Worm (Caenorhabditis elegans): Measurements from ENCODE around the gene dhs-21.
A peak's percentile ranks its signal among the peaks of the same experiment; 100 is the strongest.

Gene dhs-21

DNA sequence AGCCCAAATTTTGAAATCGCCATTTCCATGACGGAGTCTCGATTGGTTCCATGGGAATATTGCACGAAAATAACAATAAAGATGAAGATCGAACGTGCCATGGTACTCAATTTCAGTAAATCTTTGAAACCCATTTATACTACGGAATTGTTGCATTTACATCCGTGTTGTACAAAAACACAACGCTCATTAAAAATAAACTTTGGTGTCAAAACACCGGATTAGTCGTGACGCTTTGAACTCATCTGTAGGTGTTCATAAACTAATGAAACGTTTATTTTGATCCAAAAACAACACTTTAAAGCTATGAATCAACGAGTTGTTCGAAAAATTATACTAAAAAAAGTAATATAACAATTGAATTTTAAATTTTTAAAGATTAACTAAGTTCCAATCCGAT is 19.3 kb downstream of the dhs-21 start, which contains the start of gene R11D1.4:
Gene R11D1.4, minus strand, starts transcription at position 101 of the 400 bp plus-strand sequence.
- TF ChIP-seq fkh-10 (GFP tag; optimal IDR thresholded peaks at IDR 0.05) (no peak), zip-11 (GFP tag; IDR thresholded peaks at IDR 0.05) (no peak), T20F7.1 (GFP tag; optimal IDR thresholded peaks at IDR 0.05) (no peak), madf-9 (GFP tag; conservative IDR thresholded peaks at IDR 0.05) (no peak), egl-27 (tag; optimal IDR thresholded peaks at IDR 0.05) (no peak), nhr-48 (tag; optimal IDR thresholded peaks at IDR 0.05) (no peak), jun-1 (tag; optimal IDR thresholded peaks at IDR 0.05) (no peak), cey-2 (tag; optimal IDR thresholded peaks at IDR 0.05; ENCODE audit: borderline replicate concordance, insufficient read depth) (no peak), hlh-11 (tag; optimal IDR thresholded peaks at IDR 0.05) (no peak), dmd-9 (GFP tag; IDR thresholded peaks at IDR 0.05) (no peak), tag-97 (GFP tag; IDR thresholded peaks at IDR 0.05) (no peak), F37D6.2 (tag; optimal IDR thresholded peaks at IDR 0.05) (no peak), pqm-1 (tag; optimal IDR thresholded peaks at IDR 0.05) (no peak), Y48G9A.11 (GFP tag; IDR thresholded peaks at IDR 0.05) (no peak), attf-4 (tag; optimal IDR thresholded peaks at IDR 0.05) (no peak)

DNA sequence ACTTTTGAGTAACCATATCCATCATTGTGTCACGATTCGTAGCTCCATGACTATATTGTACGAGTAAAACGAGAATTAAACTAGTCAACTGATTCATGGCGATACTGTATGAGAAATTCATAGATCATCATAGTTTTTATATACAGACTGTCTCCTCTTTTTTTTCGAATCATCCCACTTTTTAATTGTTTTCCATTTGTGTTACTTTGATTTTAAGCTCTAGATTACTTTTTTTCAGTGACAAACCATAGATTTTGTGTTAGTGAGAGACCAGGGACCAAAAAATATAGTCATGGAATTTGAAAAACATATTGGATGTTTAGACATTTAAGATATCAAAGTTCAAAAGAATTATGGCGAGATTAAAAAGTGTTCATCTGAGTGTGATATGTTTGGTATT is 21.4 kb downstream of the dhs-21 start, which contains the start of gene R11D1.3:
Gene R11D1.3, minus strand, starts transcription at position 101 of the 400 bp plus-strand sequence.
- TF ChIP-seq F10B5.3 (tag; optimal IDR thresholded peaks at IDR 0.05) (no peak), lin-38 (GFP tag; IDR thresholded peaks at IDR 0.05) (no peak), nhr-10 (tag; optimal IDR thresholded peaks at IDR 0.05) (no peak), nhr-76 (tag; optimal IDR thresholded peaks at IDR 0.05) (no peak), ama-1 (optimal IDR thresholded peaks at IDR 0.05) (no peak), nhr-28 (tag; optimal IDR thresholded peaks at IDR 0.05) (no peak)

DNA sequence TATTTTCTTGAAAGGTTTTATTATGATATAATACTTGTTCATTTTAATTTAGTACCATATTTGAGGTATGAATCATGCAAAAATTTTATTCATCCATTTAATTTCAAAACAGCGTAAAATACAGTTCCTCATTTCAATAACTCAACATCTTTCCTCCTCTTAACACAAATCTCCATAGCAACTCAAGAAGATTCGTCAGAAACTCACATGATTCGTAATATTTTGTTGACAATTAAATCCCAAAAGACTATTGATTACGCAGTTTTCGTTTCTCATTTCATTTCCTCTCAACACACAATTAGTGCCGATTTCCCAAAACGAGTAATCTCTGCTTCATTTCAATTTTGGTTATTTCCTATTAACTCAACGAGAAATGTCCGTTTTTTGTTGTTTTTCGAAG is 25.1 kb downstream of the dhs-21 start, which contains the start of gene R11D1.2:
Gene R11D1.2, plus strand, starts transcription at position 301 of the 400 bp plus-strand sequence.
- TF ChIP-seq lin-15B (tag; optimal IDR thresholded peaks at IDR 0.05) (no peak), nhr-48 (tag; optimal IDR thresholded peaks at IDR 0.05) (no peak), dmd-9 (GFP tag; IDR thresholded peaks at IDR 0.05) (no peak), egl-43 (GFP tag; IDR thresholded peaks at IDR 0.05) (no peak), zip-2 (tag; optimal IDR thresholded peaks at IDR 0.05) (no peak)

DNA sequence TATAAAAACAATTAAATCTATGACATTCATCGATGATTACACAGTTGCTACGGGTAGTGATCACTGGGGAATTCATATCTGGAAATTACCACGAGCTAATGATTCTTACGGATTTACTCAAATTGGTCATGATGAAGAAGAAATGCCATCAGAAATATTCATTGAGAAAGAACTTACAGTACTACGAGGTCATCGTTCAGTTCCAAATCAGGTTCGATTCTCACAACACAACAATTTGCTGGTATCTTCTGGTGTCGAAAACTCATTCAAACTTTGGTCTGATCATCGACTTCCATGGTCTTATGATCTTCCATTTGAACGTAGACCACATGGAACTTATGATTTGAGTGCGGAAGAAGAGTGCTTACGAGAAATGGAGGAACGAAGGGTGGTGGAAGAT is 26.9 kb downstream of the dhs-21 start:
- TF ChIP-seq ztf-7 (tag; optimal IDR thresholded peaks at IDR 0.05) (no peak), aha-1 (tag) (peak; percentile 80)

DNA sequence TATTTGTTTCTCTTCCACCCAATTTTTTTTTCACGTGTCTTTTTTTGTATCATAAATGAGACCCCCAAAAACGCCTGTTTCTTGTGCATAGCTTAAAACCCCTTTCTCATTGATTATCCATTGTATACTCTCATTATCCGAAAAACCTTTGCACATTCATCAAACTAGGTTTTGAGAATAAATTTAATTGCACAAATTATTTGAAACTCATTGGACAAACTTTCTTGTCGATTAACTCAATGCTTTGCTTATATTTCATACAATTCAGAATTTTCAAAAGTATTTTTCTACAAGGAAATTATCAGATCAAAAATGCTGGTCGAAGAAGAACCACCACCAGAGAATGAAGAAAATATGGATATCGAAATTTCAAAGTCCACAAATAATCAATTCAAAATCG is 29.4 kb downstream of the dhs-21 start, which contains the start of gene R11D1.1:
Gene R11D1.1, plus strand, starts transcription at position 301 of the 400 bp plus-strand sequence.
- TF ChIP-seq nhr-42 (GFP tag; IDR thresholded peaks at IDR 0.05) = no peak
- no peak for TF ChIP-seq daf-16 (GFP tag; optimal IDR thresholded peaks at IDR 0.05)
- TF ChIP-seq daf-16 (tag; optimal IDR thresholded peaks at IDR 0.05) = no peak
- TF ChIP-seq unc-62 (GFP tag; optimal IDR thresholded peaks at IDR 0.05 in 1 of 2) = peak in 1 of 2 experiments; percentile 34
- no peak for TF ChIP-seq unc-62 (tag; optimal IDR thresholded peaks at IDR 0.05)

DNA sequence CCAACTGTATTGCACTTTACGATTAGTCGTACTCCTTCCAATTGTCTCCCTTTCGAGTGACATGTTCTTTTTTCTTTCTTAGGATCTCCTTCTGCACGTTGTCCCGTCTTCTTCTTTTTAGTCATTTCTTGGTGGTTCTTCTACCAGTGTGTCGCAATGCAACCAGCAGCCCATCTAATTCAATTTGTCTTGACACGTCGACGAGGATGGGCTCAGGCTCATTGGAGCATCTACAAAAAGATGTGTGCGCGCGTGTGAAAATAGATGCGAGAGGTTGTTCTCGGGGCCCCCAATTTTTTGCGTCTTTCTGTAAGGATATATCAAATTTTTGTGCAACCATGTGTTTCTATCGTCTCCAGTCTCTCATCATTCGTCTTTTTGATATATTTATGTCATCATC is 31.8 kb downstream of the dhs-21 start:
- no peak for TF ChIP-seq nhr-48 (tag; optimal IDR thresholded peaks at IDR 0.05)
- peak; percentile 44 for TF ChIP-seq ces-1 (GFP tag; optimal IDR thresholded peaks at IDR 0.05)

DNA sequence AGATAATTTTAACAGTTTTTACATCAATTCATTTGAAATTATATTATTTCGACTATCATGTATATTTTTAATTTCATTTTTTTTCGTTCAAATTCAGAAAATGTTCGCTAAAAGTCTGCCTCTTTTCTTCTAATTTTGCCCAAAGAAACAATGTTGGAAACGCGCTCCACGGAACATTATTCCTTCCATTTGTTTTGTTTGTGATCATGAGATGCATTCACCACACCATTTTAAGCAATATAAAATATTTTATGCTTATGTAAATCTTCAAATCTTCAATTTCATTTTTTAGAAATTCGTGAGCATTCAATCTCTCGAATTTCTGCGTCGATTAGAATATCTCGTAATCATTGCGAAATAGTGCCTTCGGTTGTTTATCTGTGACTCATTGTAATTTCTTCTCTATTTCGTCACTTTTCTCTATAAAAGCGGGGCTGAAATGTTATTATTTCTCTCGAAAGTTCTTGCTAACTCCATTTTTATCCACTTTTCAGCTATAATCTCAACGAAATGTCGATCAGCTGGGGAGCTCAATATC is 36.0 kb downstream of the dhs-21 start, which contains the start of gene istr-1:
Gene istr-1, plus strand, starts transcription at position 495 of the 538 bp plus-strand sequence.
- TF ChIP-seq T20F7.1 (GFP tag; optimal IDR thresholded peaks at IDR 0.05) = peak; percentile 38
- no peak for TF ChIP-seq lin-13 (GFP tag; optimal IDR thresholded peaks at IDR 0.05)
- no peak for TF ChIP-seq hif-1 (tag; optimal IDR thresholded peaks at IDR 0.05)
- TF ChIP-seq sdz-12 (GFP tag; optimal IDR thresholded peaks at IDR 0.05) = no peak
- no peak for TF ChIP-seq nhr-237 (tag; optimal IDR thresholded peaks at IDR 0.05)
- TF ChIP-seq unc-130 (GFP tag; optimal IDR thresholded peaks at IDR 0.05) = no peak
- TF ChIP-seq lin-1 (GFP tag; IDR thresholded peaks at IDR 0.05) = no peak
- TF ChIP-seq rbr-2 (tag; optimal IDR thresholded peaks at IDR 0.05) = peak; percentile 0
- peak; percentile 74 for TF ChIP-seq hlh-30 (tag; optimal IDR thresholded peaks at IDR 0.05; ENCODE audit: insufficient read depth)
- TF ChIP-seq lin-38 (GFP tag; IDR thresholded peaks at IDR 0.05) = peak; percentile 49
- TF ChIP-seq dpl-1 (GFP tag; optimal IDR thresholded peaks at IDR 0.05) = no peak
- peak in 1 of 2 experiments; percentile 47 for TF ChIP-seq lsy-2 (tag; optimal IDR thresholded peaks at IDR 0.05)
- no peak for TF ChIP-seq R02D3.7 (tag; optimal IDR thresholded peaks at IDR 0.05)

Data from whole organism, L4 larva.